Fruit fly (Drosophila melanogaster) whole organism, wandering third instar larva: ENCODE results near the gene CG9300.

ENCODE experiments used
- Abd-B ChIP-seq: fragments of >200 bp; optimal IDR thresholded peaks from 2 replicates; lab custom pipeline; 2017; ENCODE audit warnings: missing biosample characterization, missing genetic modification characterization
- CG32264 ChIP-seq: fragments of 200-800 bp; sonication (Bioruptor generic); optimal IDR thresholded peaks from 2 replicates; lab custom pipeline; 2016; ENCODE audit warnings: missing biosample characterization, missing genetic modification characterization
- CG9705 ChIP-seq: fragments of 200-800 bp; sonication (Bioruptor generic); optimal IDR thresholded peaks from 2 replicates; lab custom pipeline; 2018; ENCODE audit warnings: missing biosample characterization, mild to moderate bottlenecking, missing genetic modification characterization
- CrebA ChIP-seq: fragments of 200-800 bp; sonication (Bioruptor generic); optimal IDR thresholded peaks from 2 replicates; lab custom pipeline; 2016; ENCODE audit warnings: missing biosample characterization, mild to moderate bottlenecking, missing genetic modification characterization, borderline replicate concordance
- Dfd ChIP-seq: fragments of >200 bp; optimal IDR thresholded peaks from 2 replicates; lab custom pipeline; 2017; ENCODE audit warnings: missing biosample characterization, missing genetic modification characterization
- Dif ChIP-seq: fragments of 200-275, 200-300 bp; sonication (Bioruptor generic); optimal IDR thresholded peaks from 2 replicates; lab custom pipeline; 2018; ENCODE audit warnings: missing biosample characterization, missing genetic modification characterization; ENCODE audit not compliant: partially characterized antibody
- GATAd ChIP-seq: sonication (Bioruptor generic); optimal IDR thresholded peaks from 2 replicates; lab custom pipeline; 2016; ENCODE audit warnings: missing biosample characterization, missing genetic modification characterization
- HLH106 ChIP-seq: fragments of 200-800 bp; optimal IDR thresholded peaks from 3 replicates; lab custom pipeline; 2019; ENCODE audit warnings: missing biosample characterization, mild to moderate bottlenecking, missing genetic modification characterization, moderate library complexity
- Hnf4 ChIP-seq: fragments of 200-800 bp; sonication (Bioruptor generic); optimal IDR thresholded peaks from 2 replicates; lab custom pipeline; 2016; ENCODE audit warnings: missing biosample characterization, mild to moderate bottlenecking, missing genetic modification characterization
- Hr78 ChIP-seq: fragments of >200 bp; optimal IDR thresholded peaks from 2 replicates; lab custom pipeline; 2017; ENCODE audit warnings: missing biosample characterization, missing genetic modification characterization
- Hr83 ChIP-seq: fragments of 200-300 bp; sonication (Bioruptor generic); optimal IDR thresholded peaks from 2 replicates; lab custom pipeline; 2016; ENCODE audit warnings: missing biosample characterization, mild to moderate bottlenecking, missing genetic modification characterization, moderate library complexity; ENCODE audit not compliant: poor library complexity, severe bottlenecking
- Jra ChIP-seq: sonication (Bioruptor generic); optimal IDR thresholded peaks from 2 replicates; lab custom pipeline; 2016; ENCODE audit warnings: missing biosample characterization, missing genetic modification characterization
- Mio ChIP-seq: sonication (Bioruptor generic); optimal IDR thresholded peaks from 2 replicates; lab custom pipeline; 2016; ENCODE audit warnings: missing biosample characterization, missing genetic modification characterization
- Myc ChIP-seq: fragments of >200 bp; optimal IDR thresholded peaks from 2 replicates; lab custom pipeline; 2017
- N ChIP-seq: fragments of >200 bp; optimal IDR thresholded peaks from 2 replicates; lab custom pipeline; 2018; ENCODE audit warnings: missing biosample characterization, missing external identifiers, missing genetic modification characterization
- OdsH ChIP-seq: fragments of 200-800 bp; sonication (Bioruptor generic); optimal IDR thresholded peaks from 2 replicates; lab custom pipeline; 2016; ENCODE audit warnings: missing biosample characterization, mild to moderate bottlenecking, missing genetic modification characterization
- Rel ChIP-seq, 2 experiments: fragments of 200-800 bp; sonication (Bioruptor generic) in 1 of 2; optimal IDR thresholded peaks; 2 replicates in 1 of 2; 3 replicates in 1 of 2; lab custom pipeline; 2016 to 2019; ENCODE audit warnings: mild to moderate bottlenecking in 2 of 2, missing biosample characterization in 2 of 2, missing genetic modification characterization in 2 of 2, moderate library complexity in 1 of 2
- Sp1 ChIP-seq: fragments of 200-800 bp; sonication (Bioruptor generic); optimal IDR thresholded peaks from 3 replicates; lab custom pipeline; 2019; ENCODE audit warnings: missing biosample characterization, mild to moderate bottlenecking, missing genetic modification characterization, moderate library complexity
- Vsx2 ChIP-seq: fragments of 200-300, 225-300 bp; sonication (Bioruptor generic); optimal IDR thresholded peaks from 2 replicates; lab custom pipeline; 2018; ENCODE audit warnings: missing biosample characterization, missing genetic modification characterization; ENCODE audit not compliant: partially characterized antibody
- br ChIP-seq: fragments of 200-800 bp; sonication (Bioruptor generic); optimal IDR thresholded peaks from 2 replicates; lab custom pipeline; 2016; ENCODE audit warnings: missing biosample characterization, missing genetic modification characterization
- brk ChIP-seq: fragments of 200-800 bp; sonication (Bioruptor generic); optimal IDR thresholded peaks from 2 replicates; lab custom pipeline; 2016; ENCODE audit warnings: missing biosample characterization, mild to moderate bottlenecking, missing genetic modification characterization
- dl ChIP-seq, 2 experiments: fragments of 175-275, 200-275 bp in 1 of 2; fragments of 200-275 bp in 1 of 2; sonication (Bioruptor generic); optimal IDR thresholded peaks; lab custom pipeline; 2018; ENCODE audit warnings: mild to moderate bottlenecking in 2 of 2, missing biosample characterization in 2 of 2, missing genetic modification characterization in 2 of 2, moderate library complexity in 2 of 2; ENCODE audit not compliant: partially characterized antibody in 2 of 2, insufficient read depth in 1 of 2
- dmrt93B ChIP-seq: fragments of 200-800 bp; sonication (Bioruptor generic); optimal IDR thresholded peaks from 2 replicates; lab custom pipeline; 2018; ENCODE audit warnings: missing biosample characterization, mild to moderate bottlenecking, missing genetic modification characterization
- dsf ChIP-seq: sonication (Bioruptor generic); optimal IDR thresholded peaks from 2 replicates; lab custom pipeline; 2016; ENCODE audit warnings: missing biosample characterization, missing genetic modification characterization, borderline replicate concordance
- ey ChIP-seq: fragments of 200-800 bp; sonication (Bioruptor generic); optimal IDR thresholded peaks from 2 replicates; lab custom pipeline; 2016; ENCODE audit warnings: missing biosample characterization, missing genetic modification characterization
- foxo ChIP-seq, 2 experiments: fragments of 200-800 bp; sonication (Bioruptor generic); optimal IDR thresholded peaks; 2 replicates in 1 of 2; 3 replicates in 1 of 2; lab custom pipeline; 2016 to 2017; ENCODE audit warnings: missing biosample characterization in 2 of 2, missing genetic modification characterization in 2 of 2
- fru ChIP-seq: fragments of 200-800 bp; sonication (Bioruptor generic); optimal IDR thresholded peaks from 3 replicates; lab custom pipeline; 2016; ENCODE audit warnings: missing biosample characterization, mild to moderate bottlenecking, missing genetic modification characterization
- h ChIP-seq: fragments of 200-800 bp; sonication (Bioruptor generic); optimal IDR thresholded peaks from 3 replicates; lab custom pipeline; 2016; ENCODE audit warnings: missing biosample characterization, mild to moderate bottlenecking, missing genetic modification characterization
- jim ChIP-seq: fragments of 175-275, 200-325 bp; sonication (Bioruptor generic); optimal IDR thresholded peaks from 2 replicates; lab custom pipeline; 2016; ENCODE audit warnings: missing biosample characterization, mild to moderate bottlenecking, missing genetic modification characterization
- lola ChIP-seq: fragments of >200 bp; optimal IDR thresholded peaks from 2 replicates; lab custom pipeline; 2017; ENCODE audit warnings: missing biosample characterization, missing genetic modification characterization
- pan ChIP-seq: fragments of >200 bp; optimal IDR thresholded peaks from 2 replicates; lab custom pipeline; 2017
- psq ChIP-seq: fragments of 200-800 bp; sonication (Bioruptor generic); optimal IDR thresholded peaks from 3 replicates; lab custom pipeline; 2017; ENCODE audit warnings: missing biosample characterization, mild to moderate bottlenecking, missing genetic modification characterization, moderate library complexity
- rgr ChIP-seq: fragments of 200-800 bp; sonication (Bioruptor generic); optimal IDR thresholded peaks from 3 replicates; lab custom pipeline; 2016; ENCODE audit warnings: missing biosample characterization, mild to moderate bottlenecking, missing genetic modification characterization
- sage ChIP-seq: fragments of 200-800 bp; sonication (Bioruptor generic); optimal IDR thresholded peaks from 2 replicates; lab custom pipeline; 2016; ENCODE audit warnings: missing biosample characterization, mild to moderate bottlenecking, missing genetic modification characterization
- sv ChIP-seq: fragments of 200-800 bp; sonication (Bioruptor generic); optimal IDR thresholded peaks from 3 replicates; lab custom pipeline; 2016; ENCODE audit warnings: missing biosample characterization, missing genetic modification characterization
- tai ChIP-seq: sonication (Bioruptor generic); optimal IDR thresholded peaks from 2 replicates; lab custom pipeline; 2016; ENCODE audit warnings: missing biosample characterization, missing genetic modification characterization
- usp ChIP-seq: fragments of >200 bp; optimal IDR thresholded peaks from 2 replicates; lab custom pipeline; 2017; ENCODE audit warnings: missing biosample characterization, missing genetic modification characterization
- woc ChIP-seq: sonication (Bioruptor generic); optimal IDR thresholded peaks from 2 replicates; lab custom pipeline; 2016; ENCODE audit warnings: missing biosample characterization, mild to moderate bottlenecking, missing genetic modification characterization

Gene CG9300

dm6 chr3L:19516547-19516946 is 35.7 kb upstream of the CG9300 start:
- no peak for TF ChIP-seq ey (GFP tag; lab: Kevin White, UChicago)
- peak; percentile 62 for TF ChIP-seq h (GFP tag; lab: Kevin White, UChicago)
- peak; percentile 66 for TF ChIP-seq HLH106 (tag; lab: Kevin White, UChicago)
- TF ChIP-seq Myc (lab: Kevin White, UChicago) = peak; percentile 42
- no peak for TF ChIP-seq OdsH (GFP tag; lab: Kevin White, UChicago)
- no peak for TF ChIP-seq N (GFP tag; lab: Kevin White, UChicago)
- TF ChIP-seq pan (lab: Kevin White, UChicago) = no peak
- TF ChIP-seq psq (GFP tag; lab: Kevin White, UChicago) = no peak
- TF ChIP-seq Hr83 = peak; percentile 83
- TF ChIP-seq CG32264 = no peak
- TF ChIP-seq Sp1 = no peak
- TF ChIP-seq brk (GFP tag; lab: Kevin White, UChicago) = no peak
- peak; percentile 47 for TF ChIP-seq br (GFP tag; lab: Kevin White, UChicago)
- TF ChIP-seq foxo (GFP tag; optimal IDR thresholded peaks at IDR 0.05; lab: Kevin White, UChicago) = no peak
- TF ChIP-seq Vsx2 (GFP tag; lab: Kevin White, UChicago) = no peak
- TF ChIP-seq dmrt93B (GFP tag; lab: Kevin White, UChicago) = peak; percentile 84
- peak; percentile 73 for TF ChIP-seq CG9705
- no peak for TF ChIP-seq Abd-B (GFP tag; lab: Kevin White, UChicago)
- TF ChIP-seq Rel (GFP tag; optimal IDR thresholded peaks at IDR 0.05; lab: Kevin White, UChicago) = no peak
- no peak for TF ChIP-seq Rel (tag; optimal IDR thresholded peaks at IDR 0.05; lab: Kevin White, UChicago)
- no peak for TF ChIP-seq Hnf4
- no peak for TF ChIP-seq Jra (GFP tag; lab: Kevin White, UChicago)
- TF ChIP-seq lola (GFP tag; lab: Kevin White, UChicago) = no peak
- TF ChIP-seq sage (GFP tag; lab: Kevin White, UChicago) = no peak
- TF ChIP-seq usp (GFP tag; lab: Kevin White, UChicago) = no peak
- TF ChIP-seq woc (GFP tag; lab: Kevin White, UChicago) = no peak
- peak; percentile 60 for TF ChIP-seq sv (GFP tag; lab: Kevin White, UChicago)
- no peak for TF ChIP-seq dl (GFP tag; optimal IDR thresholded peaks at IDR 0.05; lab: Kevin White, UChicago; ENCODE audit: insufficient read depth in 1 of 2, partially characterized antibody in 2 of 2)
- no peak for TF ChIP-seq Hr78 (GFP tag; lab: Kevin White, UChicago)
- no peak for TF ChIP-seq dsf (GFP tag; lab: Kevin White, UChicago)
- no peak for TF ChIP-seq tai (GFP tag; lab: Kevin White, UChicago)
- TF ChIP-seq rgr (GFP tag; lab: Kevin White, UChicago) = peak; percentile 65
- no peak for TF ChIP-seq Dfd (GFP tag; lab: Kevin White, UChicago)
- no peak for TF ChIP-seq GATAd (GFP tag; lab: Kevin White, UChicago)
- no peak for TF ChIP-seq CrebA (GFP tag; lab: Kevin White, UChicago)
- TF ChIP-seq Dif (GFP tag; lab: Kevin White, UChicago) = no peak
- TF ChIP-seq jim (GFP tag; lab: Kevin White, UChicago) = no peak
- no peak for TF ChIP-seq Mio
- peak; percentile 55 for TF ChIP-seq fru (GFP tag; lab: Kevin White, UChicago)

dm6 chr3L:19518232-19518631 is 34.0 kb upstream of the CG9300 start, which contains the start of gene Cpr76Ba:
Gene Cpr76Ba (minus strand): TSS chr3L:19518332.
- TF ChIP-seq Hr83 (no peak), usp (GFP tag; lab: Kevin White, UChicago) (no peak)

DNA sequence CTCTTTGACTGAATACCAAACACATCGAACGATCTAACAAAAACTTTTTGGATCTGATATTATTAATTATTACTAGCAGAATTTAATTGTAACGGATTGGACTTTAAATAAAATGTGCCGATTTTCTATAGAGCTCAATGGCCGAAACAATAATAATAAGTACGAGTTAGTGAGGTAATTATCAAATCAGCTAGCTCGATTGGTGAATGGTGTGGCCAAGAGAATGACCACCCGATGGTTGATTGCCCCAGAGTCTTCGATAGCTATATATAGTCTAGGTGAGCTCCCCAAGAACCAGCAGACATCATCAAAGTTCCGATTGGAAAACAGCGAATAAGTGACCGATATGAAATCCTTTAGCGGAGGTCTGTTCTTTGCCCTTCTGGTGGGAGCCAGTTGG is 32.9 kb upstream of the CG9300 start, which contains the start of gene Cpr76Bb:
TSS of gene Cpr76Bb (plus strand) at position 301 of the 400 bp plus-strand sequence.
- TF ChIP-seq GATAd (GFP tag; lab: Kevin White, UChicago) (no peak), usp (GFP tag; lab: Kevin White, UChicago) (no peak), Hnf4 (no peak), CG32264 (no peak), sv (GFP tag; lab: Kevin White, UChicago) (no peak), dmrt93B (GFP tag; lab: Kevin White, UChicago) (no peak), sage (GFP tag; lab: Kevin White, UChicago) (no peak), dsf (GFP tag; lab: Kevin White, UChicago) (no peak)
